Worm (Caenorhabditis elegans) whole organism, L4 larva: Measurements from ENCODE around the gene C14A4.7.

Source experiments
- D1046.2 ChIP-seq: fragments of 200-800 bp; sonication (Bioruptor generic); IDR thresholded peaks from 2 replicates; pipeline ENCODE4 v1.3.6; 2022; ENCODE audit warnings: missing genetic modification characterization, missing compliant biosample characterization
- F10B5.3 ChIP-seq: sonication (generic microtip); optimal IDR thresholded peaks from 2 replicates; lab custom pipeline; 2016; ENCODE audit warnings: mild to moderate bottlenecking, missing genetic modification characterization, missing compliant biosample characterization
- F37D6.2 ChIP-seq: sonication (generic microtip); optimal IDR thresholded peaks from 2 replicates; lab custom pipeline; 2016; ENCODE audit warnings: mild to moderate bottlenecking, missing genetic modification characterization, missing compliant biosample characterization
- R02D3.7 ChIP-seq: fragments of 150-350 bp; sonication (generic microtip); optimal IDR thresholded peaks from 3 replicates; lab custom pipeline; 2014; ENCODE audit warnings: missing biosample characterization, missing genetic modification characterization
- Y48G9A.11 ChIP-seq: fragments of 200-800 bp; sonication (Bioruptor generic); IDR thresholded peaks from 2 replicates; pipeline ENCODE4 v1.3.6; 2022; ENCODE audit warnings: missing genetic modification reagents, missing genetic modification characterization, missing compliant biosample characterization
- Y5F2A.4 ChIP-seq: fragments of 200-800 bp; sonication (Bioruptor generic); optimal IDR thresholded peaks from 2 replicates; lab custom pipeline; 2018; ENCODE audit warnings: mild to moderate bottlenecking, missing genetic modification characterization, missing compliant biosample characterization
- ZK546.5 ChIP-seq, 2 experiments: sonication (generic microtip); optimal IDR thresholded peaks; 2 replicates each; lab custom pipeline; 2017; ENCODE audit warnings: missing biosample characterization in 2 of 2, missing genetic modification characterization in 2 of 2
- arid-1 ChIP-seq: fragments of 200-800 bp; sonication (Bioruptor generic); conservative IDR thresholded peaks from 2 replicates; pipeline ENCODE4 v1.3.6; 2022; ENCODE audit warnings: missing genetic modification reagents, missing genetic modification characterization, missing compliant biosample characterization
- attf-4 ChIP-seq: sonication (generic microtip); optimal IDR thresholded peaks from 3 replicates; lab custom pipeline; 2017; ENCODE audit warnings: missing biosample characterization, missing genetic modification characterization
- ceh-28 ChIP-seq: fragments of 150-350 bp; optimal IDR thresholded peaks from 2 replicates; lab custom pipeline; 2014; ENCODE audit warnings: missing biosample characterization, missing genetic modification reagents, missing genetic modification characterization
- ceh-32 ChIP-seq: sonication (generic microtip); optimal IDR thresholded peaks from 2 replicates; lab custom pipeline; 2016; ENCODE audit warnings: mild to moderate bottlenecking, missing genetic modification characterization, missing compliant biosample characterization; ENCODE audit not compliant: poor library complexity
- ceh-44 ChIP-seq: fragments of 200-800 bp; sonication (Bioruptor generic); IDR thresholded peaks from 2 replicates; pipeline ENCODE4 v1.3.6; 2022; ENCODE audit warnings: missing genetic modification reagents, missing genetic modification characterization, missing compliant biosample characterization
- ceh-82 ChIP-seq: sonication (generic microtip); optimal IDR thresholded peaks from 2 replicates; lab custom pipeline; 2017; ENCODE audit warnings: missing biosample characterization, missing genetic modification characterization
- cey-2 ChIP-seq: sonication (generic microtip); optimal IDR thresholded peaks from 3 replicates; lab custom pipeline; 2017; ENCODE audit warnings: missing genetic modification characterization, mild to moderate bottlenecking, missing compliant biosample characterization, antibody characterized with exemption, borderline replicate concordance; ENCODE audit not compliant: insufficient read depth
- ctbp-1 ChIP-seq: fragments of 200-800 bp; sonication (Bioruptor generic); IDR thresholded peaks from 2 replicates; pipeline ENCODE4 v1.3.6; 2022; ENCODE audit warnings: missing genetic modification reagents, missing genetic modification characterization, missing compliant biosample characterization
- daf-12 ChIP-seq: fragments of 150-350 bp; optimal IDR thresholded peaks from 2 replicates; lab custom pipeline; 2014; ENCODE audit warnings: missing biosample characterization, missing genetic modification reagents, missing genetic modification characterization
- daf-16 ChIP-seq, 3 experiments: sonication (generic microtip); optimal IDR thresholded peaks; 2 replicates each; lab custom pipeline; 2016 to 2017; ENCODE audit warnings: missing genetic modification characterization in 3 of 3, missing genetic modification reagents in 3 of 3, mild to moderate bottlenecking in 2 of 3, missing compliant biosample characterization in 2 of 3, missing biosample characterization in 1 of 3, moderate library complexity in 1 of 3
- duxl-1 ChIP-seq: sonication (generic microtip); optimal IDR thresholded peaks from 2 replicates; lab custom pipeline; 2016; ENCODE audit warnings: mild to moderate bottlenecking, missing genetic modification characterization, moderate library complexity, missing compliant biosample characterization; ENCODE audit not compliant: poor library complexity
- egl-27 ChIP-seq: sonication (generic microtip); optimal IDR thresholded peaks from 3 replicates; lab custom pipeline; 2017; ENCODE audit warnings: missing biosample characterization, missing genetic modification reagents, missing genetic modification characterization
- egl-43 ChIP-seq: fragments of 200-800 bp; sonication (Bioruptor generic); IDR thresholded peaks from 2 replicates; pipeline ENCODE4 v1.3.6; 2022; ENCODE audit warnings: missing genetic modification reagents, missing genetic modification characterization, missing compliant biosample characterization
- hlh-30 ChIP-seq: sonication (generic microtip); optimal IDR thresholded peaks from 2 replicates; lab custom pipeline; 2017; ENCODE audit warnings: antibody characterized with exemption, mild to moderate bottlenecking, missing genetic modification characterization, missing compliant biosample characterization; ENCODE audit not compliant: insufficient read depth
- hmg-1.1 ChIP-seq: fragments of 200-800 bp; sonication (Bioruptor generic); IDR thresholded peaks from 2 replicates; pipeline ENCODE4 v1.3.6; 2022; ENCODE audit warnings: missing genetic modification reagents, missing genetic modification characterization, missing compliant biosample characterization
- lin-15B ChIP-seq: fragments of 150-350 bp; sonication (generic microtip); optimal IDR thresholded peaks from 3 replicates; lab custom pipeline; 2014; ENCODE audit warnings: missing biosample characterization, missing genetic modification characterization
- lin-29 ChIP-seq: fragments of 200-800 bp; sonication (Bioruptor generic); IDR thresholded peaks from 2 replicates; pipeline ENCODE4 v1.3.6; 2022; ENCODE audit warnings: missing genetic modification reagents, missing genetic modification characterization, missing compliant biosample characterization
- lin-38 ChIP-seq: fragments of 200-800 bp; sonication (Bioruptor generic); IDR thresholded peaks from 2 replicates; pipeline ENCODE4 v1.3.6; 2022; ENCODE audit warnings: missing genetic modification reagents, missing genetic modification characterization, missing compliant biosample characterization
- lir-3 ChIP-seq: sonication (generic microtip); optimal IDR thresholded peaks from 2 replicates; lab custom pipeline; 2016; ENCODE audit warnings: mild to moderate bottlenecking, missing genetic modification characterization, missing compliant biosample characterization
- lsy-2 ChIP-seq, 2 experiments: fragments of 150-350 bp in 1 of 2; sonication (generic microtip) in 1 of 2; optimal IDR thresholded peaks; 2 replicates each; lab custom pipeline; 2014 to 2017; ENCODE audit warnings: missing biosample characterization in 2 of 2, missing genetic modification characterization in 2 of 2
- madf-5 ChIP-seq, 2 experiments: fragments of 200-800 bp; sonication (Bioruptor generic); IDR thresholded peaks; 2 replicates each; pipeline ENCODE4 v1.3.6; 2022; ENCODE audit warnings: missing compliant biosample characterization in 2 of 2, missing genetic modification characterization in 2 of 2
- madf-9 ChIP-seq: fragments of 200-800 bp; sonication (Bioruptor generic); conservative IDR thresholded peaks from 2 replicates; pipeline ENCODE4 v1.3.6; 2022; ENCODE audit warnings: missing genetic modification reagents, missing genetic modification characterization, missing compliant biosample characterization
- mdt-29 ChIP-seq: fragments of 200-800 bp; sonication (Bioruptor generic); IDR thresholded peaks from 2 replicates; pipeline ENCODE4 v1.3.6; 2022; ENCODE audit warnings: missing genetic modification reagents, missing genetic modification characterization, missing compliant biosample characterization
- mep-1 ChIP-seq: fragments of 150-350 bp; sonication (generic microtip); optimal IDR thresholded peaks from 3 replicates; lab custom pipeline; 2014; ENCODE audit warnings: missing biosample characterization, missing genetic modification characterization
- mes-2 ChIP-seq: sonication (generic microtip); optimal IDR thresholded peaks from 2 replicates; lab custom pipeline; 2016; ENCODE audit warnings: missing genotype, mild to moderate bottlenecking, missing genetic modification characterization, missing compliant biosample characterization; ENCODE audit not compliant: poor library complexity, severe bottlenecking
- nhr-111 ChIP-seq: fragments of 200-800 bp; sonication (Bioruptor generic); optimal IDR thresholded peaks from 2 replicates; lab custom pipeline; 2018; ENCODE audit warnings: mild to moderate bottlenecking, missing genetic modification characterization, missing compliant biosample characterization
- nhr-28 ChIP-seq: fragments of 150-350 bp; optimal IDR thresholded peaks from 2 replicates; lab custom pipeline; 2014; ENCODE audit warnings: missing biosample characterization, missing genetic modification characterization
- nhr-41 ChIP-seq: fragments of 200-800 bp; sonication (Bioruptor generic); IDR thresholded peaks from 2 replicates; pipeline ENCODE4 v1.3.6; 2022; ENCODE audit warnings: missing genetic modification reagents, missing genetic modification characterization, missing compliant biosample characterization
- nhr-42 ChIP-seq: fragments of 200-800 bp; sonication (Bioruptor generic); IDR thresholded peaks from 2 replicates; pipeline ENCODE4 v1.3.6; 2022; ENCODE audit warnings: missing genetic modification characterization, missing compliant biosample characterization
- pqm-1 ChIP-seq: sonication (generic microtip); optimal IDR thresholded peaks from 2 replicates; lab custom pipeline; 2017; ENCODE audit warnings: missing biosample characterization, missing genetic modification characterization
- skn-1 ChIP-seq: fragments of 150-350 bp; optimal IDR thresholded peaks from 2 replicates; lab custom pipeline; 2014; ENCODE audit warnings: missing biosample characterization, missing genetic modification characterization
- snpc-4 ChIP-seq: fragments of 150-350 bp; optimal IDR thresholded peaks from 2 replicates; lab custom pipeline; 2014; ENCODE audit warnings: missing biosample characterization, missing genetic modification characterization
- spr-1 ChIP-seq: sonication (generic microtip); optimal IDR thresholded peaks from 2 replicates; lab custom pipeline; 2016; ENCODE audit warnings: mild to moderate bottlenecking, missing genetic modification characterization, missing compliant biosample characterization
- unc-39 ChIP-seq: sonication (generic microtip); optimal IDR thresholded peaks from 2 replicates; lab custom pipeline; 2017; ENCODE audit warnings: missing biosample characterization, missing genetic modification characterization
- vab-7 ChIP-seq: fragments of 200-800 bp; sonication (Bioruptor generic); IDR thresholded peaks from 2 replicates; pipeline ENCODE4 v1.3.6; 2022; ENCODE audit warnings: missing genetic modification reagents, missing genetic modification characterization, missing compliant biosample characterization
- zag-1 ChIP-seq: fragments of 150-350 bp; optimal IDR thresholded peaks from 2 replicates; lab custom pipeline; 2014; ENCODE audit warnings: missing biosample characterization, missing genetic modification characterization
- zfp-2 ChIP-seq: sonication (generic microtip); optimal IDR thresholded peaks from 2 replicates; lab custom pipeline; 2016; ENCODE audit warnings: mild to moderate bottlenecking, missing genetic modification characterization, missing compliant biosample characterization
- zfp-3 ChIP-seq: fragments of 200-800 bp; sonication (Bioruptor generic); conservative IDR thresholded peaks from 2 replicates; pipeline ENCODE4 v1.3.6; 2022; ENCODE audit warnings: missing genetic modification reagents, missing genetic modification characterization, missing compliant biosample characterization
- zip-11 ChIP-seq: fragments of 200-800 bp; sonication (Bioruptor generic); IDR thresholded peaks from 2 replicates; pipeline ENCODE4 v1.3.6; 2022; ENCODE audit warnings: missing genetic modification characterization, missing compliant biosample characterization
- ztf-11 ChIP-seq: fragments of 150-350 bp; optimal IDR thresholded peaks from 2 replicates; lab custom pipeline; 2014; ENCODE audit warnings: missing biosample characterization, missing genetic modification characterization
- ztf-7 ChIP-seq: fragments of 150-350 bp; optimal IDR thresholded peaks from 2 replicates; lab custom pipeline; 2014; ENCODE audit warnings: missing biosample characterization, missing genetic modification characterization

Gene C14A4.7

DNA sequence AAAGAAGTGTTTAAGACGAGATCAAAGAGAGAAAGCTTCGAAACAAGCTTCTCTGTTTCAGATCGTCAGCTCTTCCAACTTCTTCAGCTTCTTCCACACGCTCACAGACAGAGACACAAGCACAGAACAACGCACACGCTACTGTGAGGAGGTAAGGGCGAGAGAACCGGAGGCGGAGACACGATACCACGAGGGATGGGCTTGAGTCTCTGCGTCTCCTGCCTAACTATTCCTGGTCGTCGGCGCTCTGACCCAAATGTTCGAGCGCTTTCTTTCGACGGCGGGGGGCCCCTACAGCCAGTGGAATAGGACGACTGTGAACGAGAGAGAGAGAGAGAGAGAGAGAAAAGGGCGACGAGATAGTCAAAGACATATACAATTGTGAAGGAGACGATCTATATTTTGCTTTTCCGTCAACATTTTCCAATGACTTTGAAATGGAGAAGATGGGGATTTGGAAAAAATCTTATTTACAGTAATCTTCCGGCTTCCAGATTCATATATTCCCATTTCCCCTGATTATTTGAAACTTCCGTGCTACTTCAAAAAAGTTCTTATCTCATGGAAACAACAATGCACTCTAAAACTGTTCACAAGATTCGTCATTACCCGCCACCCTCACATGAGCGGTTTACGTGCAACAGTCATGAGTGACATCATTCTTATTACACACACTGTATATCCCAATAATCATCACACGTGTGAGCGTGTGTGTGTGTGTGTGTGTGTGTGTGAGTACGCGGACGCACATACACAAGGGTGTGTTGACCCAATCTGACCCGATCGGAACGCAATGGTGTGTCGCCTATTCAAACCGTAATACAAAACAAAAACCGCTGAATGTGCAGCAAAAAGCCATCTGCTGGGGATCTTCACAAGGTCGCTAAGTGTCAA, 47.3 kb downstream of the C14A4.7 start (continued):
- peak; percentile 78 for TF ChIP-seq mes-2 (tag; lab: Kevin White, UChicago)
- TF ChIP-seq spr-1 (tag; lab: Kevin White, UChicago), result peak; percentile 63
- no peak for TF ChIP-seq ZK546.5 (tag; optimal IDR thresholded peaks at IDR 0.05; lab: Kevin White, UChicago)
- TF ChIP-seq nhr-111, result no peak
- no peak for TF ChIP-seq skn-1
- no peak for TF ChIP-seq Y5F2A.4 (GFP tag; lab: Kevin White, UChicago)
- TF ChIP-seq nhr-42 (GFP tag; lab: Robert Waterston, UW), result peak; percentile 74
- TF ChIP-seq D1046.2 (GFP tag; lab: Robert Waterston, UW), result no peak
- TF ChIP-seq lin-29 (GFP tag; lab: Robert Waterston, UW), result no peak
- no peak for TF ChIP-seq zag-1 (tag; lab: Kevin White, UChicago)
- peak; percentile 74 to 76 for TF ChIP-seq lsy-2 (tag; optimal IDR thresholded peaks at IDR 0.05; lab: Kevin White, UChicago)
- TF ChIP-seq F10B5.3 (tag; lab: Kevin White, UChicago), result no peak
- TF ChIP-seq ceh-82 (tag; lab: Kevin White, UChicago), result no peak
- no peak for TF ChIP-seq attf-4 (tag; lab: Kevin White, UChicago)
- peak; percentile 96 for TF ChIP-seq hlh-30 (tag; lab: Kevin White, UChicago)
- 0 out of 2 replicates have a peak, but pooled peaks have one; percentile 29 for TF ChIP-seq ceh-44
- peak; percentile 1 for TF ChIP-seq zfp-2 (tag; lab: Kevin White, UChicago)
- 0 out of 2 replicates have a peak, but pooled peaks have one; percentile 21 for TF ChIP-seq nhr-41 (GFP tag; lab: Robert Waterston, UW)
- TF ChIP-seq mep-1, result peak; percentile 89
- TF ChIP-seq Y48G9A.11, result no peak
- TF ChIP-seq vab-7 (GFP tag; lab: Robert Waterston, UW), result 0 out of 2 replicates have a peak, but pooled peaks have one; percentile 20
- peak; percentile 84 for TF ChIP-seq zfp-3 (GFP tag; lab: Robert Waterston, UW)
- TF ChIP-seq egl-43 (GFP tag; lab: Robert Waterston, UW), result peak; percentile 91
- no peak for TF ChIP-seq snpc-4 (tag; lab: Kevin White, UChicago)
- TF ChIP-seq ztf-11 (tag; lab: Kevin White, UChicago), result no peak
- no peak for TF ChIP-seq egl-27 (tag; lab: Kevin White, UChicago)
- TF ChIP-seq cey-2 (tag; lab: Kevin White, UChicago), result peak; percentile 69
- no peak for TF ChIP-seq pqm-1 (tag; lab: Kevin White, UChicago)
- TF ChIP-seq zip-11, result no peak
- no peak for TF ChIP-seq lir-3 (tag; lab: Kevin White, UChicago)
- TF ChIP-seq ztf-7 (tag; lab: Kevin White, UChicago), result peak; percentile 34
- no peak for TF ChIP-seq ceh-28 (tag; lab: Kevin White, UChicago)
- TF ChIP-seq arid-1 (GFP tag; lab: Robert Waterston, UW), result peak; percentile 67
- no peak for TF ChIP-seq daf-12 (tag; lab: Kevin White, UChicago)
- peak; percentile 19 to 21 for TF ChIP-seq daf-16 (GFP tag; optimal IDR thresholded peaks at IDR 0.05; lab: Kevin White, UChicago)
- TF ChIP-seq daf-16 (tag; optimal IDR thresholded peaks at IDR 0.05; lab: Kevin White, UChicago), result peak; percentile 62
- TF ChIP-seq mdt-29, result peak; percentile 75
- TF ChIP-seq madf-5 (GFP tag; IDR thresholded peaks at IDR 0.05; lab: Robert Waterston, UW), result peak in 1 of 2 experiments; percentile 75; a peak in 1 of 4 replicates
- peak; percentile 88 for TF ChIP-seq hmg-1.1
- peak; percentile 33; the same call in 1 of the 2 replicates for TF ChIP-seq madf-9 (GFP tag; lab: Robert Waterston, UW)
- peak; percentile 51 for TF ChIP-seq nhr-28 (tag; lab: Kevin White, UChicago)
- TF ChIP-seq R02D3.7, result no peak
- no peak for TF ChIP-seq ceh-32
- no peak for TF ChIP-seq unc-39 (tag; lab: Kevin White, UChicago)
- TF ChIP-seq duxl-1 (tag; lab: Kevin White, UChicago), result peak; percentile 4
- TF ChIP-seq F37D6.2 (tag; lab: Kevin White, UChicago), result peak; percentile 61
- TF ChIP-seq lin-38 (GFP tag; lab: Robert Waterston, UW), result peak; percentile 66
- TF ChIP-seq lin-15B (tag; lab: Kevin White, UChicago), result no peak
- TF ChIP-seq ctbp-1 (GFP tag; lab: Robert Waterston, UW), result peak; percentile 86
